Worm (Caenorhabditis elegans) whole organism, late embryonic: Measurements from ENCODE around the gene F46F5.11.

ENCODE experiments used
- C38D4.7 ChIP-seq: fragments of 200-800 bp; sonication (Bioruptor generic); optimal IDR thresholded peaks from 2 replicates; lab custom pipeline; 2018; ENCODE audit warnings: mild to moderate bottlenecking, missing genetic modification characterization, moderate library complexity, missing compliant biosample characterization
- F13H6.1 ChIP-seq: sonication (generic microtip); optimal IDR thresholded peaks from 2 replicates; lab custom pipeline; 2016; ENCODE audit warnings: missing genetic modification characterization, missing compliant biosample characterization
- T23F11.4 ChIP-seq: fragments of 200-800 bp; sonication (Bioruptor generic); optimal IDR thresholded peaks from 2 replicates; lab custom pipeline; 2018; ENCODE audit warnings: mild to moderate bottlenecking, missing genetic modification characterization, missing compliant biosample characterization
- ceh-14 ChIP-seq: sonication (generic microtip); optimal IDR thresholded peaks from 2 replicates; lab custom pipeline; 2016; ENCODE audit warnings: missing genotype, missing genetic modification characterization, missing compliant biosample characterization
- ceh-18 ChIP-seq: sonication (generic microtip); optimal IDR thresholded peaks from 2 replicates; lab custom pipeline; 2016; ENCODE audit warnings: missing genetic modification characterization, missing compliant biosample characterization
- ceh-19 ChIP-seq: fragments of 200-800 bp; sonication (Bioruptor generic); optimal IDR thresholded peaks from 2 replicates; lab custom pipeline; 2018; ENCODE audit warnings: mild to moderate bottlenecking, missing genetic modification characterization, missing compliant biosample characterization
- ceh-22 ChIP-seq: sonication (generic microtip); optimal IDR thresholded peaks from 2 replicates; lab custom pipeline; 2017; ENCODE audit warnings: missing biosample characterization, missing genetic modification characterization
- ceh-31 ChIP-seq: sonication (generic microtip); optimal IDR thresholded peaks from 2 replicates; lab custom pipeline; 2016; ENCODE audit warnings: missing genetic modification characterization, missing compliant biosample characterization
- ceh-45 ChIP-seq: fragments of 200-800 bp; sonication (Bioruptor generic); IDR thresholded peaks from 2 replicates; pipeline ENCODE4 v1.3.6; 2022; ENCODE audit warnings: missing genetic modification reagents, missing genetic modification characterization, missing compliant biosample characterization
- ceh-9 ChIP-seq: sonication (generic microtip); optimal IDR thresholded peaks from 2 replicates; lab custom pipeline; 2016; ENCODE audit warnings: mild to moderate bottlenecking, missing genetic modification characterization, inconsistent platforms, missing compliant biosample characterization
- elt-4 ChIP-seq: sonication (generic microtip); optimal IDR thresholded peaks from 2 replicates; lab custom pipeline; 2016; ENCODE audit warnings: missing genetic modification characterization, missing compliant biosample characterization
- fax-1 ChIP-seq: sonication (generic microtip); optimal IDR thresholded peaks from 2 replicates; lab custom pipeline; 2016; ENCODE audit warnings: missing genotype, missing genetic modification characterization, missing compliant biosample characterization
- fkh-10 ChIP-seq: fragments of 150-350 bp; optimal IDR thresholded peaks from 2 replicates; lab custom pipeline; 2014; ENCODE audit warnings: missing biosample characterization, missing genetic modification reagents, missing genetic modification characterization
- hlh-15 ChIP-seq: sonication (generic microtip); optimal IDR thresholded peaks from 2 replicates; lab custom pipeline; 2016; ENCODE audit warnings: missing genetic modification characterization, missing compliant biosample characterization
- hlh-30 ChIP-seq: sonication (generic microtip); optimal IDR thresholded peaks from 2 replicates; lab custom pipeline; 2017; ENCODE audit warnings: antibody characterized with exemption, missing genetic modification characterization, missing compliant biosample characterization; ENCODE audit not compliant: insufficient read depth
- hlh-6 ChIP-seq: sonication (generic microtip); optimal IDR thresholded peaks from 2 replicates; lab custom pipeline; 2016; ENCODE audit warnings: missing genotype, missing genetic modification characterization, missing compliant biosample characterization
- mec-3 ChIP-seq: sonication (generic microtip); optimal IDR thresholded peaks from 2 replicates; lab custom pipeline; 2016; ENCODE audit warnings: borderline replicate concordance, missing genetic modification characterization, missing compliant biosample characterization
- nfya-1 ChIP-seq: sonication (generic microtip); optimal IDR thresholded peaks from 2 replicates; lab custom pipeline; 2017; ENCODE audit warnings: missing genetic modification characterization, mild to moderate bottlenecking, missing compliant biosample characterization, antibody characterized with exemption, moderate library complexity
- odd-2 ChIP-seq: sonication (generic microtip); optimal IDR thresholded peaks from 2 replicates; lab custom pipeline; 2017; ENCODE audit warnings: antibody characterized with exemption, mild to moderate bottlenecking, missing genetic modification characterization, missing compliant biosample characterization
- pag-3 ChIP-seq: sonication (generic microtip); optimal IDR thresholded peaks from 2 replicates; lab custom pipeline; 2016; ENCODE audit warnings: missing compliant biosample characterization, missing genetic modification characterization, borderline replicate concordance
- pax-1 ChIP-seq: fragments of 150-350 bp; optimal IDR thresholded peaks from 2 replicates; lab custom pipeline; 2014; ENCODE audit warnings: missing biosample characterization, missing genetic modification characterization
- pha-2 ChIP-seq: sonication (generic microtip); optimal IDR thresholded peaks from 2 replicates; lab custom pipeline; 2017; ENCODE audit warnings: mild to moderate bottlenecking, missing genetic modification characterization, missing compliant biosample characterization
- pha-4 ChIP-seq: fragments of 150-350 bp; optimal IDR thresholded peaks from 2 replicates; lab custom pipeline; 2018; ENCODE audit warnings: missing biosample characterization, missing genetic modification reagents, missing genetic modification characterization
- pqm-1 ChIP-seq: sonication (generic microtip); optimal IDR thresholded peaks from 2 replicates; lab custom pipeline; 2016; ENCODE audit warnings: missing genetic modification characterization, missing compliant biosample characterization
- ref-2 ChIP-seq: sonication (generic microtip); optimal IDR thresholded peaks from 2 replicates; lab custom pipeline; 2016; ENCODE audit warnings: missing genetic modification characterization, missing compliant biosample characterization
- sdc-2 ChIP-seq: sonication (generic microtip); optimal IDR thresholded peaks from 2 replicates; lab custom pipeline; 2016; ENCODE audit warnings: missing genotype, missing genetic modification characterization, missing compliant biosample characterization
- sox-2 ChIP-seq: fragments of 200-800 bp; sonication (Bioruptor generic); IDR thresholded peaks from 2 replicates; pipeline ENCODE4 v1.3.6; 2022; ENCODE audit warnings: missing genetic modification reagents, missing genetic modification characterization, missing compliant biosample characterization
- sox-4 ChIP-seq: sonication (generic microtip); optimal IDR thresholded peaks from 2 replicates; lab custom pipeline; 2017; ENCODE audit warnings: mild to moderate bottlenecking, missing genetic modification characterization, inconsistent platforms, missing compliant biosample characterization
- syd-9 ChIP-seq: sonication (generic microtip); optimal IDR thresholded peaks from 2 replicates; lab custom pipeline; 2016; ENCODE audit warnings: mild to moderate bottlenecking, missing genetic modification characterization, moderate library complexity, missing compliant biosample characterization
- ttx-3 ChIP-seq: sonication (generic microtip); optimal IDR thresholded peaks from 2 replicates; lab custom pipeline; 2016; ENCODE audit warnings: missing genetic modification reagents, missing genetic modification characterization, missing compliant biosample characterization
- unc-42 ChIP-seq: sonication (generic microtip); optimal IDR thresholded peaks from 2 replicates; lab custom pipeline; 2016; ENCODE audit warnings: missing genotype, missing genetic modification characterization, missing compliant biosample characterization
- unc-86 ChIP-seq: sonication (generic microtip); optimal IDR thresholded peaks from 2 replicates; lab custom pipeline; 2016; ENCODE audit warnings: missing genetic modification characterization, missing compliant biosample characterization
- ztf-16 ChIP-seq: sonication (generic microtip); optimal IDR thresholded peaks from 2 replicates; lab custom pipeline; 2017; ENCODE audit warnings: missing genetic modification characterization, missing compliant biosample characterization

F46F5.11 gene

DNA sequence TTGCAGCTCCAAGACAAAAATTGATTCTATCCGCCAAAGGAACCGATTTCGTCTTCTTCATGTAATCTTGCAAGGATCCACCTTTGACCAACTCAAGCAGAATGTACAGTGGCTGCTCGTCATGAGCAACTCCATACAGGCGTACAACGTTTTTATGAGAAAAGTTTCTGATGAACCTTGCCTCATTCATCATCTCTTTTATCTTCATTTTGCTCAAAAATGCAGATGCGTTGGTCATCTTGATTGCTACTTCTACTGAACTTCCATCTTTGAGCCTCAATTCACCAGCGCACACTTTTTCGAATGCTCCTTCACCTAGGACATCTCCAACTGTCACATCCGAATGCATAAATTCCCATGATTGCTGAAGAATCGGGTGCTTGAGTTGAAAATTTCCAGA, 11.6 kb upstream of the F46F5.11 start:
- TF ChIP-seq ref-2 (tag; lab: Kevin White, UChicago) (no peak), fax-1 (tag; lab: Kevin White, UChicago) (no peak), hlh-30 (tag; lab: Kevin White, UChicago) (no peak), ztf-16 (tag; lab: Kevin White, UChicago) (no peak), ceh-31 (tag; lab: Kevin White, UChicago) (no peak), pha-2 (no peak), ceh-18 (no peak), unc-42 (tag; lab: Kevin White, UChicago) (no peak), hlh-15 (tag; lab: Kevin White, UChicago) (no peak), F13H6.1 (tag; lab: Kevin White, UChicago) (no peak), mec-3 (tag; lab: Kevin White, UChicago) (no peak), sox-2 (GFP tag; lab: Robert Waterston, UW) (no peak), pag-3 (no peak), C38D4.7 (no peak), hlh-6 (tag; lab: Kevin White, UChicago) (no peak), pqm-1 (tag; lab: Kevin White, UChicago) (no peak), nfya-1 (no peak), sox-4 (tag; lab: Kevin White, UChicago) (no peak), unc-86 (tag; lab: Kevin White, UChicago) (no peak), pax-1 (tag; lab: Kevin White, UChicago) (no peak)

DNA sequence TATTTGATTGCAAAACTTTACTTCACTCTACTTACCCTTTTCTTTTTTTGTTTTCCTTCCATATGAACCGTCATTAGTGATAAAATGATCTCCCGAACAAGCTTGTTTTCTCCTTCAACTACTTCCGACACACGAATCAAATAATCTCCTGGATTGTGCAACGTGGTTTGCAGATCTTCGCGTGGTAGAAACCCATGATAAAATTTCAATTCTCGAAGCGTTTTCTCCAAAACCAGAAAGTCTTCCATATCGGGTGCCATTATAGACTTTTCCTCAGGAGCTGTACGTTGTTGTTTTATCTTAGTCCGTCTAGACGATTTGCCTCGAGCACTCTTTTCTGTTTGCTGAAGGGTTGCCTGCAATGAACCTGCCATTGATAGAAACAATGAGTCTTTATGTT, 11.1 kb upstream of the F46F5.11 start:
- TF ChIP-seq T23F11.4 (GFP tag; lab: Kevin White, UChicago) (no peak), pax-1 (tag; lab: Kevin White, UChicago) (no peak), ceh-9 (tag; lab: Kevin White, UChicago) (no peak), sox-4 (tag; lab: Kevin White, UChicago) (no peak), ttx-3 (tag; lab: Kevin White, UChicago) (no peak), sdc-2 (no peak)

DNA sequence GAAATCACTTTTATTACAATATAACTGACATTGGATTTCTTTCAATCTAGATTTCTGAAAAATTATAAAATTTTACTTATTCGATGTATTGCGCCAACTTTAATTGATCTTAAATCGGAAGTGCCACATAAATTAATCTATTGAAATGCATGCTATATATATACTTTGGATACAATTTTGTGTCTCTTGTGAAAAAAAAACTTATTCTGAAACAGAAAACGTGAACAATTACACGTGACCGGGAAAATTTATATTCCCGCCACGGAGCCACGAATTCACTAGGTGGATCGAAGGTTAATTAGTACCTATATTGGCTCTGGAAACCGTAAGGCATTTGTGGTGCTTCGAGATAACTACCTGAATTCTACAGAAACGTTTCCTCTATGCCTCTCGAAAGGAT, 8.9 kb upstream of the F46F5.11 start, which contains the start of gene F46F5.14:
TSS of gene F46F5.14 (plus strand) at position 301 of the 400 bp plus-strand sequence.
- TF ChIP-seq ceh-31 (tag; lab: Kevin White, UChicago), result no peak

DNA sequence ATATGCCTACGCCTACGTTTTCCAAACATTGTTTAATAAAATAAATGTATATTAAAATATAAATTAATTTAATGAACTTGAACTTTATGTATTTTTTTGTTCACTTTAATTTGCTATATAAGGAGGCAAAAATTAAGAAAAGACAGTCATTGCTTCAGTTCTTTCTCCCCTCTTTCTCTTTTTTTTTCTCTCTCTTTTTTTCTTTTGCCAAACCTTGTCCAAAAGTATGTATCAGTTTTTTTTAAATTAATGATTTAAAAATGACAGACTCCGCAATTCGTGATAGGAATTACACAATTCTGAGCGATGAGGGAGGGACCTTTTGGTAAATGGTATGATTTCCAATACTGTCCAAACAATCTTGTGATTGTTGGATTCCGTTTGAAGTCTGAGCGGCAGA, 5.5 kb upstream of the F46F5.11 start, which contains the start of gene F46F5.13:
TSS of gene F46F5.13 (plus strand) at position 301 of the 400 bp plus-strand sequence.
- no peak for TF ChIP-seq C38D4.7
- no peak for TF ChIP-seq ceh-22 (tag; lab: Kevin White, UChicago)
- TF ChIP-seq elt-4 (tag; lab: Kevin White, UChicago), result no peak
- TF ChIP-seq pag-3, result no peak
- TF ChIP-seq ceh-19 (GFP tag; lab: Kevin White, UChicago), result no peak
- TF ChIP-seq unc-42 (tag; lab: Kevin White, UChicago), result no peak
- TF ChIP-seq ceh-14 (tag; lab: Kevin White, UChicago), result no peak
- no peak for TF ChIP-seq mec-3 (tag; lab: Kevin White, UChicago)

DNA sequence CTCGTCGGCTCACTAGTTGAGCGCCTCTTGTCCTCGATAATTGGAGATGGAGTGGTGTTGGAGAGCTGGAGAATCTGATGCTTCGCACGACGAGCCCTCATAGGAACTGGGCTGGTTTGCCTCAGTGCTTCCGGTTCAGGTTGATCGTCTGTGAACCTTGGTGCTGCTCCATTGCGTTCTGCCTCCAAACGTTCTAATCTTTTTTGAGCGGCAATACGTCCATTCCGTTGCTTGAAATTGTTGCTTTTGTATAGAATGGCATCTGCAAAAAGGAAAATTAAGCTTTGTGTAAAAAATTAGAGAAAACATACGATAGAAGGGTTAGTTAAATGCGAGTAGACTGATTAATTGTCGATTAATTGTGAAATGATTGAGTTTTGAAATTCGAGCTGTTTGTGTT, 4.4 kb downstream of the F46F5.11 start, which contains the start of gene F46F5.5:
TSS of gene F46F5.5 (minus strand) at position 101 of the 400 bp plus-strand sequence.
- TF ChIP-seq pha-4 (tag; lab: Kevin White, UChicago), result no peak
- TF ChIP-seq sox-4 (tag; lab: Kevin White, UChicago), result no peak
- no peak for TF ChIP-seq mec-3 (tag; lab: Kevin White, UChicago)
- no peak for TF ChIP-seq ceh-45

DNA sequence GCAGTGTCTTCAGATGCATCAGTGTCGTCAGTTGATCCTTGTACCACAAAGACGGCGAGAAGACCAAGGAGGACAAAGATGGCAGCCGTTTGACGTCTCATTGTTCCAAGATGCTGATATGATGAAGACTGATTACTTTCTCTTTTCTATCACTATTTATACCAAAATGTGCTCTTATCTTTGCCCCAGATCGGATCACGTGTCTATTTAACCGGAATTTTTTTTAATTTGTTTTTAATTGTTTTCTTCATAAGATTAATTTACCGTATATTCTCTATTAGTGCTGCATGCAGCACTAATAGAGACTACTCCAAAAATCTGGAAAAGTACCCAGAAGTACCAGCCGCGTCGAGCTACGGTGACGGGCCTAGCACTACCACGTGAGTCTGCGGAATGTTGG, 6.2 kb downstream of the F46F5.11 start, which contains the start of gene msrp-3:
TSS of gene msrp-3 (minus strand) at position 101 of the 400 bp plus-strand sequence.
- TF ChIP-seq hlh-15 (tag; lab: Kevin White, UChicago) (no peak), sox-2 (GFP tag; lab: Robert Waterston, UW) (no peak), odd-2 (tag; lab: Kevin White, UChicago) (no peak), pag-3 (no peak), syd-9 (tag; lab: Kevin White, UChicago) (no peak), pax-1 (tag; lab: Kevin White, UChicago) (no peak), fkh-10 (no peak)
